Worm (Caenorhabditis elegans) whole organism, L1 larva: ENCODE results near the gene pqn-68.

Experiments
- C16A3.4 ChIP-seq: fragments of 150-350 bp; optimal IDR thresholded peaks from 2 replicates; lab custom pipeline; 2014; ENCODE audit warnings: missing biosample characterization, missing genetic modification characterization
- F16B12.6 ChIP-seq: fragments of 150-350 bp; optimal IDR thresholded peaks from 2 replicates; lab custom pipeline; 2014; ENCODE audit warnings: missing biosample characterization, missing genetic modification characterization
- aly-2 ChIP-seq: fragments of 150-350 bp; optimal IDR thresholded peaks from 2 replicates; lab custom pipeline; 2014; ENCODE audit warnings: missing biosample characterization, missing genetic modification characterization
- blmp-1 ChIP-seq: fragments of 150-350 bp; optimal IDR thresholded peaks from 2 replicates; lab custom pipeline; 2014; ENCODE audit warnings: missing biosample characterization, missing genetic modification characterization
- ceh-8 ChIP-seq: fragments of 200-800 bp; sonication (Bioruptor generic); optimal IDR thresholded peaks from 2 replicates; lab custom pipeline; 2018; ENCODE audit warnings: mild to moderate bottlenecking, missing genetic modification characterization, moderate library complexity, missing compliant biosample characterization
- ceh-82 ChIP-seq, 3 experiments: fragments of 150-350 bp in 1 of 3; sonication (generic microtip) in 2 of 3; optimal IDR thresholded peaks; 2 replicates each; lab custom pipeline; 2014 to 2017; ENCODE audit warnings: missing biosample characterization in 3 of 3, missing genetic modification characterization in 3 of 3
- ceh-88 ChIP-seq: fragments of 200-800 bp; sonication (Bioruptor generic); IDR thresholded peaks from 2 replicates; pipeline ENCODE4 v1.3.6; 2022; ENCODE audit warnings: missing genetic modification characterization, missing compliant biosample characterization
- ces-1 ChIP-seq: fragments of 150-350 bp; optimal IDR thresholded peaks from 2 replicates; lab custom pipeline; 2014; ENCODE audit warnings: missing biosample characterization, missing genetic modification reagents, missing genetic modification characterization
- dpl-1 ChIP-seq, 3 experiments: fragments of 150-350 bp in 2 of 3; sonication (generic microtip) in 1 of 3; optimal IDR thresholded peaks; 2 replicates each; lab custom pipeline; 2014 to 2017; ENCODE audit warnings: missing biosample characterization in 3 of 3, missing genetic modification characterization in 3 of 3, missing genetic modification reagents in 3 of 3
- dsc-1 ChIP-seq: sonication (generic microtip); optimal IDR thresholded peaks from 2 replicates; lab custom pipeline; 2016; ENCODE audit warnings: mild to moderate bottlenecking, missing genetic modification characterization, missing compliant biosample characterization
- efl-1 ChIP-seq, 4 experiments: fragments of 150-350 bp; optimal IDR thresholded peaks in 3 of 4; peaks in 1 of 4; 1 replicate in 1 of 4; 2 replicates in 3 of 4; lab custom pipeline; 2014; ENCODE audit warnings: missing biosample characterization in 2 of 4, missing genetic modification characterization in 2 of 4, missing genetic modification reagents in 2 of 4
- egl-13 ChIP-seq: sonication (generic microtip); optimal IDR thresholded peaks from 2 replicates; lab custom pipeline; 2016; ENCODE audit warnings: missing genotype, missing genetic modification reagents, missing genetic modification characterization, missing compliant biosample characterization
- elt-2 ChIP-seq: sonication (generic microtip); optimal IDR thresholded peaks from 2 replicates; lab custom pipeline; 2016; ENCODE audit warnings: missing genetic modification characterization, mild to moderate bottlenecking, inconsistent platforms, missing compliant biosample characterization, missing genetic modification reagents
- elt-3 ChIP-seq, 6 experiments: fragments of 150-350 bp in 1 of 6; sonication (generic microtip); optimal IDR thresholded peaks; 2 replicates each; lab custom pipeline; 2017 to 2018; ENCODE audit warnings: missing biosample characterization in 6 of 6, missing genetic modification characterization in 6 of 6, inconsistent platforms in 1 of 6
- fkh-10 ChIP-seq: sonication (generic microtip); optimal IDR thresholded peaks from 2 replicates; lab custom pipeline; 2017; ENCODE audit warnings: missing biosample characterization, missing genetic modification reagents, missing genetic modification characterization
- fkh-8 ChIP-seq: sonication (generic microtip); optimal IDR thresholded peaks from 2 replicates; lab custom pipeline; 2016; ENCODE audit warnings: mild to moderate bottlenecking, missing genetic modification characterization, missing compliant biosample characterization
- irx-1 ChIP-seq: sonication (generic microtip); optimal IDR thresholded peaks from 2 replicates; lab custom pipeline; 2016; ENCODE audit warnings: missing genetic modification characterization, missing compliant biosample characterization
- isw-1 ChIP-seq: fragments of 200-800 bp; sonication (Bioruptor generic); IDR thresholded peaks from 2 replicates; pipeline ENCODE4 v1.3.6; 2022; ENCODE audit warnings: missing genetic modification characterization, missing compliant biosample characterization
- lin-14 ChIP-seq: fragments of 200-800 bp; sonication (Bioruptor generic); optimal IDR thresholded peaks from 2 replicates; lab custom pipeline; 2018; ENCODE audit warnings: mild to moderate bottlenecking, missing genetic modification characterization, moderate library complexity, missing compliant biosample characterization
- lin-15B ChIP-seq: fragments of 150-350 bp; sonication (generic microtip); optimal IDR thresholded peaks from 3 replicates; lab custom pipeline; 2014; ENCODE audit warnings: missing biosample characterization, missing genetic modification characterization
- lin-35 ChIP-seq, 2 experiments: fragments of 150-350 bp; optimal IDR thresholded peaks; 2 replicates each; lab custom pipeline; 2014; ENCODE audit warnings: missing biosample characterization in 2 of 2, missing genetic modification characterization in 2 of 2, missing genetic modification reagents in 2 of 2
- lin-39 ChIP-seq: fragments of 150-350 bp; optimal IDR thresholded peaks from 2 replicates; lab custom pipeline; 2014; ENCODE audit warnings: missing biosample characterization, missing genetic modification reagents, missing genetic modification characterization
- lsy-2 ChIP-seq, 2 experiments: fragments of 150-350 bp; optimal IDR thresholded peaks; 2 replicates each; lab custom pipeline; 2014; ENCODE audit warnings: missing biosample characterization in 2 of 2, missing genetic modification characterization in 2 of 2
- mab-9 ChIP-seq: fragments of 200-800 bp; sonication (Bioruptor generic); IDR thresholded peaks from 2 replicates; pipeline ENCODE4 v1.3.6; 2022; ENCODE audit warnings: missing genetic modification reagents, missing genetic modification characterization, missing compliant biosample characterization
- mdl-1 ChIP-seq, 2 experiments: fragments of 150-350 bp; optimal IDR thresholded peaks; 2 replicates each; lab custom pipeline; 2014 to 2017; ENCODE audit warnings: missing biosample characterization in 2 of 2, missing genetic modification characterization in 2 of 2, inconsistent platforms in 1 of 2
- mep-1 ChIP-seq: fragments of 150-350 bp; optimal IDR thresholded peaks from 2 replicates; lab custom pipeline; 2014; ENCODE audit warnings: missing biosample characterization, missing genetic modification characterization
- nhr-19 ChIP-seq: fragments of 200-800 bp; sonication (Bioruptor generic); conservative IDR thresholded peaks from 2 replicates; pipeline ENCODE4 v1.3.6; 2022; ENCODE audit warnings: missing genetic modification characterization, missing compliant biosample characterization
- nhr-20 ChIP-seq: sonication (generic microtip); optimal IDR thresholded peaks from 2 replicates; lab custom pipeline; 2016; ENCODE audit warnings: mild to moderate bottlenecking, missing genetic modification characterization, missing compliant biosample characterization
- nhr-47 ChIP-seq: sonication (generic microtip); optimal IDR thresholded peaks from 2 replicates; lab custom pipeline; 2016; ENCODE audit warnings: mild to moderate bottlenecking, missing genetic modification characterization, moderate library complexity, missing compliant biosample characterization
- nhr-71 ChIP-seq: sonication (generic microtip); optimal IDR thresholded peaks from 2 replicates; lab custom pipeline; 2016; ENCODE audit warnings: mild to moderate bottlenecking, missing genetic modification characterization, moderate library complexity, missing compliant biosample characterization
- nhr-76 ChIP-seq: sonication (generic microtip); optimal IDR thresholded peaks from 2 replicates; lab custom pipeline; 2017; ENCODE audit warnings: missing biosample characterization, missing genetic modification characterization
- nhr-85 ChIP-seq: sonication (generic microtip); peaks from one replicate; lab custom pipeline; 2016; ENCODE audit warnings: missing genetic modification characterization, inconsistent platforms, missing compliant biosample characterization
- nhr-90 ChIP-seq: sonication (generic microtip); optimal IDR thresholded peaks from 2 replicates; lab custom pipeline; 2016; ENCODE audit warnings: mild to moderate bottlenecking, missing genetic modification characterization, missing compliant biosample characterization; ENCODE audit not compliant: poor library complexity
- pax-3 ChIP-seq: fragments of 200-800 bp; sonication (Bioruptor generic); optimal IDR thresholded peaks from 2 replicates; lab custom pipeline; 2018; ENCODE audit warnings: mild to moderate bottlenecking, missing genetic modification characterization, moderate library complexity, missing compliant biosample characterization
- pqm-1 ChIP-seq: sonication (generic microtip); optimal IDR thresholded peaks from 3 replicates; lab custom pipeline; 2017; ENCODE audit warnings: missing biosample characterization, missing genetic modification characterization
- rnt-1 ChIP-seq: sonication (generic microtip); optimal IDR thresholded peaks from 2 replicates; lab custom pipeline; 2016; ENCODE audit warnings: mild to moderate bottlenecking, missing genetic modification characterization, moderate library complexity, missing compliant biosample characterization
- skn-1 ChIP-seq: fragments of 150-350 bp; optimal IDR thresholded peaks from 2 replicates; lab custom pipeline; 2014; ENCODE audit warnings: missing biosample characterization, missing genetic modification characterization
- snpc-4 ChIP-seq: fragments of 150-350 bp; optimal IDR thresholded peaks from 2 replicates; lab custom pipeline; 2014; ENCODE audit warnings: missing biosample characterization, missing genetic modification characterization
- snu-23 ChIP-seq: sonication (generic microtip); optimal IDR thresholded peaks from 2 replicates; lab custom pipeline; 2016; ENCODE audit warnings: missing genetic modification characterization, missing compliant biosample characterization
- swsn-7 ChIP-seq: sonication (generic microtip); optimal IDR thresholded peaks from 2 replicates; lab custom pipeline; 2016; ENCODE audit warnings: missing genetic modification characterization, missing compliant biosample characterization
- tbx-2 ChIP-seq: sonication (generic microtip); optimal IDR thresholded peaks from 2 replicates; lab custom pipeline; 2016; ENCODE audit warnings: missing genetic modification characterization, missing compliant biosample characterization
- unc-130 ChIP-seq: fragments of 150-350 bp; optimal IDR thresholded peaks from 2 replicates; lab custom pipeline; 2017; ENCODE audit warnings: missing biosample characterization, missing genetic modification characterization, inconsistent platforms
- unc-30 ChIP-seq: sonication (generic microtip); optimal IDR thresholded peaks from 2 replicates; lab custom pipeline; 2017; ENCODE audit warnings: missing biosample characterization, missing genetic modification characterization
- unc-86 ChIP-seq: sonication (generic microtip); optimal IDR thresholded peaks from 2 replicates; lab custom pipeline; 2016; ENCODE audit warnings: missing genetic modification characterization, missing compliant biosample characterization
- vab-15 ChIP-seq: sonication (generic microtip); optimal IDR thresholded peaks from 2 replicates; lab custom pipeline; 2017; ENCODE audit warnings: missing genotype, mild to moderate bottlenecking, missing genetic modification characterization, missing compliant biosample characterization
- xbp-1 ChIP-seq: sonication (generic microtip); optimal IDR thresholded peaks from 2 replicates; lab custom pipeline; 2016; ENCODE audit warnings: missing genetic modification characterization, missing compliant biosample characterization
- zip-4 ChIP-seq: fragments of 200-800 bp; sonication (Bioruptor generic); optimal IDR thresholded peaks from 2 replicates; lab custom pipeline; 2018; ENCODE audit warnings: mild to moderate bottlenecking, missing genetic modification characterization, moderate library complexity, missing compliant biosample characterization
- ztf-4 ChIP-seq: fragments of 150-350 bp; optimal IDR thresholded peaks from 2 replicates; lab custom pipeline; 2014; ENCODE audit warnings: missing biosample characterization, missing genetic modification characterization

Gene pqn-68

DNA sequence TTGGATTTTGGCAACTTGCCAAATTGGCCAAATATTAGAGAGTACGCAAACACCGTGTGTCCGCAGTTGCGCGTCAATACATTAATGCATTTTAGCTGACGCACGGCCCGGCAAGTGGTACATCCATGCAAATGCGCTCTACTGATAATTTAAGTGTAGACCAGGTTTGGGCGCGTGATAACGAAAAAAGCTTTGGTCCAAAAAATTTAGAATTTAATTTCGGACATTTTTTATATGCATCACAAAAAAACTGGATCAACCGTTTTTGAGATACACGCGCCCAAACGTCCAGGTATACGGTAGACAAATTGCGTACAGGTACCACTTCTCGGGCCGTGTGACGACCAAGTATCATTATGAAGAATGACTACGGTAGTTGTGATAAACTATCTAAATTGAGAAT is 15.5 kb downstream of the pqn-68 start, which contains the start of gene R186.8:
Gene R186.8 (minus strand): TSS at position 58 of the 403 bp plus-strand sequence.
- TF ChIP-seq elt-3 (tag; optimal IDR thresholded peaks at IDR 0.05; lab: Kevin White, UChicago) (peak in 1 of 6 experiments; percentile 28), nhr-47 (tag; lab: Kevin White, UChicago) (peak; percentile 78), nhr-90 (tag; lab: Kevin White, UChicago) (peak; percentile 71), fkh-10 (GFP tag; lab: Kevin White, UChicago) (peak; percentile 24), ceh-88 (GFP tag; lab: Robert Waterston, UW) (peak; percentile 78), snu-23 (GFP tag; lab: Kevin White, UChicago) (peak; percentile 82), mdl-1 (tag; optimal IDR thresholded peaks at IDR 0.05; lab: Kevin White, UChicago) (peak in 1 of 2 experiments; percentile 24), efl-1 (optimal IDR thresholded peaks at IDR 0.05; lab: Kevin White, UChicago) (peak; percentile 53 to 62), efl-1 (GFP tag; optimal IDR thresholded peaks at IDR 0.05 in 1 of 2; lab: Kevin White, UChicago) (peak; percentile 42 to 95), xbp-1 (tag; lab: Kevin White, UChicago) (peak; percentile 76), nhr-20 (tag; lab: Kevin White, UChicago) (peak; percentile 78), elt-2 (peak; percentile 10), nhr-71 (peak; percentile 85), nhr-85 (peak; percentile 90), unc-130 (tag; lab: Kevin White, UChicago) (peak; percentile 17), swsn-7 (tag; lab: Kevin White, UChicago) (peak; percentile 67), zip-4 (GFP tag; lab: Kevin White, UChicago) (peak; percentile 20), F16B12.6 (tag; lab: Kevin White, UChicago) (peak; percentile 78), dsc-1 (peak; percentile 37), lin-15B (tag; lab: Kevin White, UChicago) (peak; percentile 62), mab-9 (GFP tag; lab: Robert Waterston, UW) (0 out of 2 replicates have a peak, but pooled peaks have one; percentile 9), tbx-2 (tag; lab: Kevin White, UChicago) (peak; percentile 70), mep-1 (peak; percentile 49), egl-13 (peak; percentile 16), nhr-19 (GFP tag; lab: Robert Waterston, UW) (peak; percentile 85), lin-14 (peak; percentile 80), lin-35 (GFP tag; optimal IDR thresholded peaks at IDR 0.05; lab: Kevin White, UChicago) (peak; percentile 54 to 55), isw-1 (GFP tag; lab: Robert Waterston, UW) (peak; percentile 71), pax-3 (tag; lab: Kevin White, UChicago) (peak; percentile 78), dpl-1 (GFP tag; optimal IDR thresholded peaks at IDR 0.05; lab: Kevin White, UChicago) (peak; percentile 8 to 69 (median 58)), fkh-8 (peak; percentile 71), lsy-2 (tag; optimal IDR thresholded peaks at IDR 0.05; lab: Kevin White, UChicago) (peak; percentile 72 to 91), ceh-82 (tag; optimal IDR thresholded peaks at IDR 0.05; lab: Kevin White, UChicago) (peak in 1 of 3 experiments; percentile 51), rnt-1 (tag; lab: Kevin White, UChicago) (peak; percentile 49), irx-1 (tag; lab: Kevin White, UChicago) (peak; percentile 48), ztf-4 (tag; lab: Kevin White, UChicago) (peak; percentile 13), unc-86 (peak; percentile 5), vab-15 (tag; lab: Kevin White, UChicago) (peak; percentile 75), C16A3.4 (tag; lab: Kevin White, UChicago) (peak; percentile 33), blmp-1 (tag; lab: Kevin White, UChicago) (peak; percentile 7)

- TF ChIP-seq pqm-1 (tag; lab: Kevin White, UChicago) = no peak
- no peak for TF ChIP-seq dsc-1
- TF ChIP-seq nhr-85 = no peak
- no peak for TF ChIP-seq ceh-88 (GFP tag; lab: Robert Waterston, UW)
- TF ChIP-seq egl-13 = no peak
- no peak for TF ChIP-seq lin-35 (GFP tag; optimal IDR thresholded peaks at IDR 0.05; lab: Kevin White, UChicago)
- no peak for TF ChIP-seq lin-39 (tag; lab: Kevin White, UChicago)
- TF ChIP-seq aly-2 (tag; lab: Kevin White, UChicago) = no peak
- no peak for TF ChIP-seq ces-1
- no peak for TF ChIP-seq nhr-76 (tag; lab: Kevin White, UChicago)
- no peak for TF ChIP-seq ceh-8 (GFP tag; lab: Kevin White, UChicago)
- TF ChIP-seq unc-30 (tag; lab: Kevin White, UChicago) = no peak
- TF ChIP-seq snpc-4 (tag; lab: Kevin White, UChicago) = no peak
- no peak for TF ChIP-seq skn-1 (tag; lab: Kevin White, UChicago)
Measured at ce11 chrV:12968555-12968954, 16.1 kb downstream of the pqn-68 start, which contains the start of gene lin-46. Gene lin-46, plus strand, starts transcription at chrV:12968855.
